Fruit fly (Drosophila melanogaster): ENCODE data around the gene CG34273.

Gene CG34273

DNA sequence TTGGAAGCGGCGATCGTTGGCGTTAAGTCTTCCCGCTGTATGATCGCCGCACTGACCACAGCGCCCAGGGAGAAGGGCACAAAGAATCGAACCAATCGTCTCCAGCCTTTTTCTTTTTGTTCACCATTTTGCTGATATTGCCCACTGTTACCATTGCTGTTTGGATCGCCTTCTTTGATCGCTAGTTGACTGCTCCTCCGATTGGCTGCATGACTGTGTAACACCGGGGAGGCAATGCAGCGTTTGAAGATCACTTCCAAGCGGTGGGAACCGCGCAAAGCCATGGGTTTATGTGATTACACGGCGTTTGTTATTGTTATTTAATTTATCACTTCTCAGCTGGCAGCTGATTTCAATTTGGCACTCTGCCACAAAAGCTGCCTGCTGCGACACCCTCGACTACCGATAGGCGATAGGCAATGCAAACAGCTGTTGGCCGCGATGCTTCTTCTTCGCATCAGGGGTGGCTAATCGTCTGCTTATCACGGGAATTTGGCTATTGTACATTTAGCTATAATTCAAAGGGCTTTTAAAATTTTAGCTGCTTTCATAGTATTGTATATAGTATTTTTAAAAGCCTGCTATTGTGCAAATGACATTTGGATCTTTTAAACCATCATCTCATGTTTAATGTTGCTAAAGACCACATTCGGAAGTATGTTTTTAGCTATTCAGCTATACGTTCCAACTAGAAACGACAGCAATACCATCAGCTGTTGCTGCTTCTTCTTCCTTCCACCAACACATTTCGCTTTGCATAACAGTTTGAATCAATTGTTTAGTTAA lies 5.5 kb upstream of the CG34273 start, which contains the start of the genes HtrA2 and mRpL11 (continued):
- TF ChIP-seq CG18262 (tag; optimal IDR thresholded peaks at IDR 0.05) (peak; percentile 57), Aef1 (GFP tag; IDR thresholded peaks at IDR 0.05) (peak; percentile 60), E2f1 (GFP tag; IDR thresholded peaks at IDR 0.05) (peak; percentile 56; the same call in 1 of the 2 replicates), Ravus (GFP tag; IDR thresholded peaks at IDR 0.05) (no peak), nau (GFP tag; optimal IDR thresholded peaks at IDR 0.05) (peak; percentile 21), CG15479 (GFP tag; optimal IDR thresholded peaks at IDR 0.05) (peak; percentile 49), CG4360 (GFP tag; IDR thresholded peaks at IDR 0.05) (no peak), fd3F (GFP tag; optimal IDR thresholded peaks at IDR 0.05) (peak; percentile 40), tio (GFP tag; optimal IDR thresholded peaks at IDR 0.05) (peak; percentile 18), HmgD (GFP tag; optimal IDR thresholded peaks at IDR 0.05) (peak; percentile 78), fd96Cb (tag; optimal IDR thresholded peaks at IDR 0.05) (peak; percentile 19), CG10654 (GFP tag; optimal IDR thresholded peaks at IDR 0.05) (peak; percentile 26), sima (GFP tag; optimal IDR thresholded peaks at IDR 0.05) (no peak), fd102C (GFP tag; optimal IDR thresholded peaks at IDR 0.05) (no peak), zen (tag; optimal IDR thresholded peaks at IDR 0.05) (peak; percentile 71), kay (GFP tag; optimal IDR thresholded peaks at IDR 0.05) (peak; percentile 3), Xbp1 (GFP tag; optimal IDR thresholded peaks at IDR 0.05) (peak; percentile 64), CG11247 (GFP tag; IDR thresholded peaks at IDR 0.05) (peak; percentile 31; the same call in 1 of the 2 replicates), CG10565 (GFP tag; optimal IDR thresholded peaks at IDR 0.05) (no peak), ase (GFP tag; IDR thresholded peaks at IDR 0.05) (0 out of 3 replicates have a peak, but pooled peaks have one; percentile 10), HLH54F (GFP tag; optimal IDR thresholded peaks at IDR 0.05) (peak; percentile 77), tx (GFP tag; optimal IDR thresholded peaks at IDR 0.05) (peak; percentile 56), dysf (GFP tag; IDR thresholded peaks at IDR 0.05) (peak; percentile 44; the same call in 1 of the 3 replicates), dm (GFP tag; optimal IDR thresholded peaks at IDR 0.05) (peak; percentile 63), mirr (GFP tag; optimal IDR thresholded peaks at IDR 0.05) (peak; percentile 28), disco-r (GFP tag; optimal IDR thresholded peaks at IDR 0.05) (peak; percentile 40), CG6254 (GFP tag; optimal IDR thresholded peaks at IDR 0.05) (no peak), bcd (GFP tag; optimal IDR thresholded peaks at IDR 0.05) (peak; percentile 59), CG34224 (GFP tag; IDR thresholded peaks at IDR 0.05; ENCODE audit: partially characterized antibody) (no peak), sob (GFP tag; IDR thresholded peaks at IDR 0.05) (no peak; the same call in 1 of the 2 replicates), CG12769 (tag; optimal IDR thresholded peaks at IDR 0.05) (peak; percentile 46), al (GFP tag; IDR thresholded peaks at IDR 0.05) (peak; percentile 40; the same call in 1 of the 2 replicates), CG33557 (GFP tag; optimal IDR thresholded peaks at IDR 0.05) (peak; percentile 61), CG7786 (GFP tag; optimal IDR thresholded peaks at IDR 0.05) (peak; percentile 66), twi (tag; optimal IDR thresholded peaks at IDR 0.05) (peak; percentile 73), tap (tag; optimal IDR thresholded peaks at IDR 0.05) (no peak), sd (tag; optimal IDR thresholded peaks at IDR 0.05) (peak; percentile 84), MESR4 (GFP tag; optimal IDR thresholded peaks at IDR 0.05) (peak; percentile 31), Dek (tag; optimal IDR thresholded peaks at IDR 0.05) (peak; percentile 46), Max (GFP tag; optimal IDR thresholded peaks at IDR 0.05) (peak; percentile 72), pnt (GFP tag; optimal IDR thresholded peaks at IDR 0.05) (peak; percentile 30), CG13424 (tag; optimal IDR thresholded peaks at IDR 0.05) (peak; percentile 76), schlank (tag; optimal IDR thresholded peaks at IDR 0.05) (peak; percentile 31), CG3726 (GFP tag; IDR thresholded peaks at IDR 0.05) (0 out of 3 replicates have a peak, but pooled peaks have one; percentile 10), maf-S (GFP tag; optimal IDR thresholded peaks at IDR 0.05) (peak; percentile 45), CG2889 (GFP tag; IDR thresholded peaks at IDR 0.05) (no peak), CG6272 (GFP tag; IDR thresholded peaks at IDR 0.05) (peak; percentile 30; the same call in 1 of the 2 replicates), CG3281 (GFP tag; optimal IDR thresholded peaks at IDR 0.05) (peak; percentile 59), CG13624 (GFP tag; optimal IDR thresholded peaks at IDR 0.05) (peak; percentile 72)
